Fruit fly (Drosophila melanogaster): Measurements from ENCODE around the gene CG11417.

Gene CG11417

dm6 chrX:1398455-1399055 lies 44.7 kb downstream of the CG11417 start (continued):
- TF ChIP-seq CG7839 (tag; optimal IDR thresholded peaks at IDR 0.05): peak; percentile 71
- TF ChIP-seq CkIIα-i1 (GFP tag; IDR thresholded peaks at IDR 0.05): no peak
- no peak for TF ChIP-seq CG16813 (GFP tag; IDR thresholded peaks at IDR 0.05; ENCODE audit: partially characterized antibody)
- TF ChIP-seq CG11093 (GFP tag; IDR thresholded peaks at IDR 0.05): peak; percentile 78; the same call in 1 of the 3 replicates
- TF ChIP-seq scrt (GFP tag; optimal IDR thresholded peaks at IDR 0.05): peak; percentile 38
- no peak for TF ChIP-seq CG42726 (GFP tag; IDR thresholded peaks at IDR 0.05; ENCODE audit: partially characterized antibody)
- TF ChIP-seq GATAe (GFP tag; conservative IDR thresholded peaks at IDR 0.05): no peak
- peak; percentile 2 for TF ChIP-seq gcm (GFP tag; optimal IDR thresholded peaks at IDR 0.05)
- peak; percentile 61; the same call in 2 of the 3 replicates for TF ChIP-seq CG11456 (GFP tag; IDR thresholded peaks at IDR 0.05)
- no peak for TF ChIP-seq CHES-1-like (GFP tag; optimal IDR thresholded peaks at IDR 0.05)
- no peak for TF ChIP-seq Hr78 (GFP tag; optimal IDR thresholded peaks at IDR 0.05)
- TF ChIP-seq gsb-n (tag; optimal IDR thresholded peaks at IDR 0.05): peak; percentile 40
- no peak for TF ChIP-seq btn (GFP tag; optimal IDR thresholded peaks at IDR 0.05)
- TF ChIP-seq CG18764 (GFP tag; optimal IDR thresholded peaks at IDR 0.05): peak; percentile 8
- peak; percentile 61 to 67 for TF ChIP-seq dpn (GFP tag; optimal IDR thresholded peaks at IDR 0.05)
- TF ChIP-seq CG12155 (GFP tag; optimal IDR thresholded peaks at IDR 0.05): peak; percentile 63
- TF ChIP-seq row (GFP tag; IDR thresholded peaks at IDR 0.05): peak; percentile 96
- peak; percentile 65 for TF ChIP-seq ken (GFP tag; IDR thresholded peaks at IDR 0.05)
- peak; percentile 66 for TF ChIP-seq CG32772 (GFP tag; IDR thresholded peaks at IDR 0.05)
- peak; percentile 51 for TF ChIP-seq CG13775 (GFP tag; optimal IDR thresholded peaks at IDR 0.05)
- TF ChIP-seq Adf1 (GFP tag; IDR thresholded peaks at IDR 0.05): no peak
- no peak for TF ChIP-seq MESR4 (GFP tag; optimal IDR thresholded peaks at IDR 0.05)
- TF ChIP-seq CG1603 (tag; optimal IDR thresholded peaks at IDR 0.05): peak; percentile 81
- TF ChIP-seq Chrac-16 (GFP tag; optimal IDR thresholded peaks at IDR 0.05): peak; percentile 75
- peak; percentile 74 for TF ChIP-seq CG9215 (GFP tag; IDR thresholded peaks at IDR 0.05)
- TF ChIP-seq Doc2 (GFP tag; IDR thresholded peaks at IDR 0.05): no peak
- peak; percentile 41 for TF ChIP-seq CG15011 (GFP tag; optimal IDR thresholded peaks at IDR 0.05)
- TF ChIP-seq unpg (GFP tag; optimal IDR thresholded peaks at IDR 0.05): peak; percentile 59
- peak; percentile 54 for TF ChIP-seq Side (GFP tag; optimal IDR thresholded peaks at IDR 0.05)
- peak; percentile 53; the same call in 1 of the 3 replicates for TF ChIP-seq CG34422 (GFP tag; IDR thresholded peaks at IDR 0.05)
- peak; percentile 51 for TF ChIP-seq CG18262 (tag; optimal IDR thresholded peaks at IDR 0.05)
- peak; percentile 44 for TF ChIP-seq CG13296 (GFP tag; optimal IDR thresholded peaks at IDR 0.05)
- TF ChIP-seq Sry-δ (GFP tag; optimal IDR thresholded peaks at IDR 0.05): no peak
- no peak for TF ChIP-seq CG17186 (GFP tag; optimal IDR thresholded peaks at IDR 0.05)
- no peak for TF ChIP-seq insv (GFP tag; optimal IDR thresholded peaks at IDR 0.05)
- no peak for TF ChIP-seq CG11723 (GFP tag; optimal IDR thresholded peaks at IDR 0.05)
- no peak for TF ChIP-seq CG18011 (GFP tag; optimal IDR thresholded peaks at IDR 0.05)
- TF ChIP-seq Sin3A (optimal IDR thresholded peaks at IDR 0.05): no peak
- no peak for TF ChIP-seq pita (GFP tag; optimal IDR thresholded peaks at IDR 0.05)
- no peak for TF ChIP-seq MTF-1 (GFP tag; optimal IDR thresholded peaks at IDR 0.05; ENCODE audit: borderline replicate concordance)
- TF ChIP-seq CG13123 (GFP tag; optimal IDR thresholded peaks at IDR 0.05): peak; percentile 19
- peak; percentile 59 for TF ChIP-seq CoRest (tag; optimal IDR thresholded peaks at IDR 0.05)
- TF ChIP-seq sens-2 (GFP tag; IDR thresholded peaks at IDR 0.05): no peak
- peak; percentile 74 for TF ChIP-seq CG16815 (GFP tag; optimal IDR thresholded peaks at IDR 0.05)
- no peak; the same call in 2 of the 3 replicates for TF ChIP-seq Dbx (GFP tag; IDR thresholded peaks at IDR 0.05)
- no peak for TF ChIP-seq CG3065 (GFP tag; optimal IDR thresholded peaks at IDR 0.05)
- TF ChIP-seq CG1024 (GFP tag; IDR thresholded peaks at IDR 0.05): no peak
- no peak for TF ChIP-seq B-H2 (GFP tag; optimal IDR thresholded peaks at IDR 0.05)
- TF ChIP-seq Dad (GFP tag; optimal IDR thresholded peaks at IDR 0.05): peak; percentile 40
- TF ChIP-seq H2.0 (GFP tag; IDR thresholded peaks at IDR 0.05): peak; percentile 64
